Comparison of ENCODE assay signal across 5 fruit fly cellular contexts in genomic region chr2L:1989278-1989918, dm6.
TF ChIP-seq lines count a peak whose summit lies in the region.

No protein-coding gene starts in this region.

- no peak for TF ChIP-seq CTCF in whole organism, embryonic (GFP tag; optimal IDR thresholded peaks at IDR 0.05; lab: Kevin White, UChicago)

TF ChIP-seq in whole organism, adult, 20 proteins besides CTCF, POLR2A, EP300 and RAD21:
- TF ChIP-seq CG7101 (tag; optimal IDR thresholded peaks at IDR 0.05; lab: Kevin White, UChicago) (no peak), tj (GFP tag; optimal IDR thresholded peaks at IDR 0.05; lab: Kevin White, UChicago) (peak; percentile 32), cnc (optimal IDR thresholded peaks at IDR 0.05; lab: Kevin White, UChicago) (peak in 1 of 2 experiments; percentile 25), bab1 (GFP tag; optimal IDR thresholded peaks at IDR 0.05; lab: Kevin White, UChicago) (peak; percentile 25)

TF ChIP-seq in whole organism, embryonic, 481 proteins besides CTCF, POLR2A, EP300 and RAD21:
- TF ChIP-seq CG31224 (GFP tag; IDR thresholded peaks at IDR 0.05; lab: Robert Waterston, UW) (peak; percentile 53), nom (GFP tag; optimal IDR thresholded peaks at IDR 0.05; lab: Kevin White, UChicago) (peak; percentile 45), CG9609 (GFP tag; optimal IDR thresholded peaks at IDR 0.05; lab: Kevin White, UChicago) (no peak), lbe (GFP tag; optimal IDR thresholded peaks at IDR 0.05; lab: Kevin White, UChicago) (peak; percentile 43), corto (GFP tag; optimal IDR thresholded peaks at IDR 0.05; lab: Kevin White, UChicago) (peak; percentile 68), ind (GFP tag; optimal IDR thresholded peaks at IDR 0.05; lab: Kevin White, UChicago) (no peak)

TF ChIP-seq in whole organism, prepupa, 60 proteins besides CTCF, POLR2A, EP300 and RAD21 (continues in another document):
- TF ChIP-seq CG6792 (GFP tag; optimal IDR thresholded peaks at IDR 0.05; lab: Kevin White, UChicago) (no peak), CG6808 (GFP tag; optimal IDR thresholded peaks at IDR 0.05; lab: Kevin White, UChicago) (peak; percentile 15), CG34406 (GFP tag; optimal IDR thresholded peaks at IDR 0.05; lab: Kevin White, UChicago) (no peak), ss (GFP tag; optimal IDR thresholded peaks at IDR 0.05; lab: Kevin White, UChicago) (peak in 1 of 2 experiments; percentile 23), lz (GFP tag; optimal IDR thresholded peaks at IDR 0.05; lab: Kevin White, UChicago) (no peak), fd85E (GFP tag; optimal IDR thresholded peaks at IDR 0.05; lab: Kevin White, UChicago) (no peak), dsx (GFP tag; optimal IDR thresholded peaks at IDR 0.05; lab: Kevin White, UChicago; ENCODE audit: poor library complexity, severe bottlenecking) (peak; percentile 11), Ets21C (GFP tag; optimal IDR thresholded peaks at IDR 0.05; lab: Kevin White, UChicago) (no peak), Smox (GFP tag; optimal IDR thresholded peaks at IDR 0.05; lab: Kevin White, UChicago) (peak; percentile 10), CG11762 (GFP tag; optimal IDR thresholded peaks at IDR 0.05; lab: Kevin White, UChicago; ENCODE audit: insufficient read depth) (no peak), Sox102F (GFP tag; optimal IDR thresholded peaks at IDR 0.05; lab: Kevin White, UChicago) (peak; percentile 35), esn (GFP tag; optimal IDR thresholded peaks at IDR 0.05; lab: Kevin White, UChicago) (peak; percentile 20), CG31627 (GFP tag; optimal IDR thresholded peaks at IDR 0.05; lab: Kevin White, UChicago) (peak; percentile 26), CG9139 (GFP tag; optimal IDR thresholded peaks at IDR 0.05; lab: Kevin White, UChicago) (no peak), CG8119 (GFP tag; IDR thresholded peaks at IDR 0.05; lab: Robert Waterston, UW) (no peak), Blimp-1 (GFP tag; optimal IDR thresholded peaks at IDR 0.05; lab: Kevin White, UChicago) (no peak), Eip93F (GFP tag; optimal IDR thresholded peaks at IDR 0.05; lab: Kevin White, UChicago) (peak; percentile 63), CG4318 (GFP tag; optimal IDR thresholded peaks at IDR 0.05; lab: Kevin White, UChicago) (no peak), fkh (GFP tag; optimal IDR thresholded peaks at IDR 0.05; lab: Kevin White, UChicago) (no peak), Gug (GFP tag; IDR thresholded peaks at IDR 0.05; lab: Robert Waterston, UW) (no peak), spab (GFP tag; optimal IDR thresholded peaks at IDR 0.05; lab: Kevin White, UChicago) (no peak), Hr38 (GFP tag; optimal IDR thresholded peaks at IDR 0.05; lab: Kevin White, UChicago) (no peak), svp (GFP tag; lab: Kevin White, UChicago) (peak; percentile 99), Met (GFP tag; optimal IDR thresholded peaks at IDR 0.05; lab: Kevin White, UChicago) (peak; percentile 37), vri (GFP tag; optimal IDR thresholded peaks at IDR 0.05; lab: Kevin White, UChicago) (peak; percentile 59), CG11902 (GFP tag; optimal IDR thresholded peaks at IDR 0.05; lab: Kevin White, UChicago) (no peak), Sox14 (GFP tag; optimal IDR thresholded peaks at IDR 0.05; lab: Kevin White, UChicago) (peak; percentile 90), Ets96B (tag; optimal IDR thresholded peaks at IDR 0.05; lab: Kevin White, UChicago) (no peak)

TF ChIP-seq in whole organism, pupa, 21 proteins besides CTCF, POLR2A, EP300 and RAD21:
- no peak for TF ChIP-seq CG15710 (tag; optimal IDR thresholded peaks at IDR 0.05; lab: Kevin White, UChicago)
- TF ChIP-seq CG8159 (tag; optimal IDR thresholded peaks at IDR 0.05; lab: Kevin White, UChicago) = no peak
- 0 out of 2 replicates have a peak, but pooled peaks have one; percentile 14 for TF ChIP-seq CG12605 (GFP tag; IDR thresholded peaks at IDR 0.05; lab: Robert Waterston, UW)
- no peak for TF ChIP-seq CG14655 (GFP tag; optimal IDR thresholded peaks at IDR 0.05; lab: Kevin White, UChicago)
- peak; percentile 57 for TF ChIP-seq EcR (GFP tag; optimal IDR thresholded peaks at IDR 0.05; lab: Kevin White, UChicago)
- no peak for TF ChIP-seq CG9948 (tag; optimal IDR thresholded peaks at IDR 0.05; lab: Kevin White, UChicago)
- no peak for TF ChIP-seq fd96Ca (GFP tag; IDR thresholded peaks at IDR 0.05; lab: Robert Waterston, UW)
- no peak for TF ChIP-seq rn (GFP tag; IDR thresholded peaks at IDR 0.05; lab: Robert Waterston, UW)

TF ChIP-seq in whole organism, wandering third instar larva, 38 proteins besides CTCF, POLR2A, EP300 and RAD21:
- TF ChIP-seq Hnf4 (GFP tag; optimal IDR thresholded peaks at IDR 0.05; lab: Kevin White, UChicago) = peak; percentile 33
- TF ChIP-seq woc (GFP tag; optimal IDR thresholded peaks at IDR 0.05; lab: Kevin White, UChicago) = no peak
- TF ChIP-seq Jra (GFP tag; optimal IDR thresholded peaks at IDR 0.05; lab: Kevin White, UChicago) = peak; percentile 70
- peak; percentile 20 for TF ChIP-seq Sp1 (GFP tag; optimal IDR thresholded peaks at IDR 0.05; lab: Kevin White, UChicago)
- TF ChIP-seq fru (GFP tag; optimal IDR thresholded peaks at IDR 0.05; lab: Kevin White, UChicago) = peak; percentile 16
- TF ChIP-seq Vsx2 (GFP tag; optimal IDR thresholded peaks at IDR 0.05; lab: Kevin White, UChicago; ENCODE audit: partially characterized antibody) = no peak
- TF ChIP-seq Hr83 (GFP tag; optimal IDR thresholded peaks at IDR 0.05; lab: Kevin White, UChicago; ENCODE audit: poor library complexity, severe bottlenecking) = peak; percentile 49
- TF ChIP-seq Dfd (GFP tag; optimal IDR thresholded peaks at IDR 0.05; lab: Kevin White, UChicago) = no peak
- no peak for TF ChIP-seq usp (GFP tag; optimal IDR thresholded peaks at IDR 0.05; lab: Kevin White, UChicago)
- peak; percentile 47 for TF ChIP-seq rgr (GFP tag; optimal IDR thresholded peaks at IDR 0.05; lab: Kevin White, UChicago)
- TF ChIP-seq Mio (GFP tag; optimal IDR thresholded peaks at IDR 0.05; lab: Kevin White, UChicago) = no peak
- no peak for TF ChIP-seq tai (GFP tag; optimal IDR thresholded peaks at IDR 0.05; lab: Kevin White, UChicago)
- no peak for TF ChIP-seq GATAd (GFP tag; optimal IDR thresholded peaks at IDR 0.05; lab: Kevin White, UChicago)
- no peak for TF ChIP-seq N (GFP tag; optimal IDR thresholded peaks at IDR 0.05; lab: Kevin White, UChicago)
- no peak for TF ChIP-seq sv (GFP tag; optimal IDR thresholded peaks at IDR 0.05; lab: Kevin White, UChicago)
- TF ChIP-seq jim (GFP tag; optimal IDR thresholded peaks at IDR 0.05; lab: Kevin White, UChicago) = no peak
- peak in 1 of 2 experiments; percentile 27 for TF ChIP-seq foxo (GFP tag; optimal IDR thresholded peaks at IDR 0.05; lab: Kevin White, UChicago)
- TF ChIP-seq dmrt93B (GFP tag; optimal IDR thresholded peaks at IDR 0.05; lab: Kevin White, UChicago) = no peak
- no peak for TF ChIP-seq dsf (GFP tag; optimal IDR thresholded peaks at IDR 0.05; lab: Kevin White, UChicago; ENCODE audit: borderline replicate concordance)
- TF ChIP-seq br (GFP tag; optimal IDR thresholded peaks at IDR 0.05; lab: Kevin White, UChicago) = peak; percentile 37
- TF ChIP-seq Dif (GFP tag; optimal IDR thresholded peaks at IDR 0.05; lab: Kevin White, UChicago; ENCODE audit: partially characterized antibody) = peak; percentile 1
- TF ChIP-seq CG32264 (GFP tag; optimal IDR thresholded peaks at IDR 0.05; lab: Kevin White, UChicago) = no peak
- no peak for TF ChIP-seq pan (optimal IDR thresholded peaks at IDR 0.05; lab: Kevin White, UChicago)
- TF ChIP-seq h (GFP tag; optimal IDR thresholded peaks at IDR 0.05; lab: Kevin White, UChicago) = peak; percentile 65
- no peak for TF ChIP-seq lola (GFP tag; optimal IDR thresholded peaks at IDR 0.05; lab: Kevin White, UChicago)
- TF ChIP-seq Myc (optimal IDR thresholded peaks at IDR 0.05; lab: Kevin White, UChicago) = no peak
- peak; percentile 3 for TF ChIP-seq Rel (GFP tag; optimal IDR thresholded peaks at IDR 0.05; lab: Kevin White, UChicago)
- peak; percentile 43 for TF ChIP-seq Rel (tag; optimal IDR thresholded peaks at IDR 0.05; lab: Kevin White, UChicago)
- no peak for TF ChIP-seq CG9705 (GFP tag; optimal IDR thresholded peaks at IDR 0.05; lab: Kevin White, UChicago)
- TF ChIP-seq Hr78 (GFP tag; optimal IDR thresholded peaks at IDR 0.05; lab: Kevin White, UChicago) = no peak
- TF ChIP-seq Abd-B (GFP tag; optimal IDR thresholded peaks at IDR 0.05; lab: Kevin White, UChicago) = no peak
- peak in 1 of 2 experiments; percentile 22 for TF ChIP-seq dl (GFP tag; optimal IDR thresholded peaks at IDR 0.05; lab: Kevin White, UChicago; ENCODE audit: insufficient read depth in 1 of 2, partially characterized antibody in 2 of 2)
- peak; percentile 87 for TF ChIP-seq psq (GFP tag; optimal IDR thresholded peaks at IDR 0.05; lab: Kevin White, UChicago)
- TF ChIP-seq ey (GFP tag; optimal IDR thresholded peaks at IDR 0.05; lab: Kevin White, UChicago) = peak; percentile 45
- no peak for TF ChIP-seq CrebA (GFP tag; optimal IDR thresholded peaks at IDR 0.05; lab: Kevin White, UChicago; ENCODE audit: borderline replicate concordance)
- no peak for TF ChIP-seq sage (GFP tag; optimal IDR thresholded peaks at IDR 0.05; lab: Kevin White, UChicago)
- peak; percentile 1 for TF ChIP-seq HLH106 (tag; optimal IDR thresholded peaks at IDR 0.05; lab: Kevin White, UChicago)
- TF ChIP-seq brk (GFP tag; optimal IDR thresholded peaks at IDR 0.05; lab: Kevin White, UChicago) = no peak
- TF ChIP-seq OdsH (GFP tag; optimal IDR thresholded peaks at IDR 0.05; lab: Kevin White, UChicago) = peak; percentile 21
